Fruit fly (Drosophila melanogaster) whole organism, embryonic: Measurements from ENCODE around the gene foxo.
A peak's percentile ranks its signal among the peaks of the same experiment; 100 is the strongest.

Experiments
- Awh ChIP-seq: fragments of 200-800 bp; sonication (Bioruptor generic); IDR thresholded peaks from 2 replicates; pipeline ENCODE4, ENCODE4 v1.3.6; 2022; ENCODE audit warnings: missing biosample characterization, missing genetic modification characterization
- BEAF-32 ChIP-seq: fragments of 200-800 bp; sonication (Bioruptor generic); optimal IDR thresholded peaks from 3 replicates; lab custom pipeline; 2017; ENCODE audit warnings: missing biosample characterization, missing genetic modification characterization, mild to moderate bottlenecking, moderate library complexity, missing genetic modification reagents
- Bteb2 ChIP-seq: fragments of 200-800 bp; sonication (Bioruptor generic); optimal IDR thresholded peaks from 2 replicates; lab custom pipeline; 2016; ENCODE audit warnings: missing biosample characterization, missing genetic modification characterization
- CG11504 ChIP-seq: fragments of 200-800 bp; sonication (Bioruptor generic); optimal IDR thresholded peaks from 3 replicates; lab custom pipeline; 2019; ENCODE audit warnings: missing biosample characterization, mild to moderate bottlenecking, missing genetic modification characterization, moderate library complexity
- CG12071 ChIP-seq: fragments of 200-800 bp; sonication (Bioruptor generic); optimal IDR thresholded peaks from 3 replicates; lab custom pipeline; 2018; ENCODE audit warnings: missing biosample characterization, mild to moderate bottlenecking, missing genetic modification characterization
- CG12219 ChIP-seq: fragments of 200-800 bp; sonication (Bioruptor generic); optimal IDR thresholded peaks from 3 replicates; lab custom pipeline; 2018; ENCODE audit warnings: missing biosample characterization, mild to moderate bottlenecking, missing genetic modification characterization
- CG13287 ChIP-seq: fragments of 200-800 bp; sonication (Bioruptor generic); IDR thresholded peaks from 2 replicates; pipeline ENCODE4 v1.3.6; 2022; ENCODE audit warnings: missing biosample characterization, missing genetic modification characterization; ENCODE audit not compliant: partially characterized antibody
- CG13424 ChIP-seq: fragments of 200-800 bp; sonication (Bioruptor generic); optimal IDR thresholded peaks from 2 replicates; lab custom pipeline; 2019; ENCODE audit warnings: missing biosample characterization, mild to moderate bottlenecking, missing genetic modification characterization, moderate library complexity
- CG15514 ChIP-seq: fragments of 200-800 bp; sonication (Bioruptor generic); optimal IDR thresholded peaks from 3 replicates; lab custom pipeline; 2017; ENCODE audit warnings: missing biosample characterization, missing genetic modification characterization, mild to moderate bottlenecking, moderate library complexity, missing genetic modification reagents
- CG16815 ChIP-seq: fragments of 200-800 bp; sonication (Bioruptor generic); optimal IDR thresholded peaks from 3 replicates; lab custom pipeline; 2017; ENCODE audit warnings: missing biosample characterization, mild to moderate bottlenecking, missing genetic modification characterization
- CG17359 ChIP-seq: fragments of 200-800 bp; sonication (Bioruptor generic); optimal IDR thresholded peaks from 3 replicates; lab custom pipeline; 2018; ENCODE audit warnings: missing biosample characterization, mild to moderate bottlenecking, missing genetic modification characterization, moderate library complexity
- CG17361 ChIP-seq: fragments of 200-800 bp; sonication (Bioruptor generic); IDR thresholded peaks from 3 replicates; pipeline ENCODE4 v1.3.6; 2022; ENCODE audit warnings: missing biosample characterization, missing genetic modification characterization
- CG18764 ChIP-seq: fragments of 200-800 bp; sonication (Bioruptor generic); optimal IDR thresholded peaks from 3 replicates; lab custom pipeline; 2016; ENCODE audit warnings: missing biosample characterization, missing genetic modification characterization
- CG2120 ChIP-seq: fragments of 200-800 bp; sonication (Bioruptor generic); optimal IDR thresholded peaks from 3 replicates; lab custom pipeline; 2016; ENCODE audit warnings: missing biosample characterization, missing genetic modification characterization
- CG3065 ChIP-seq: fragments of 200-800 bp; sonication (Bioruptor generic); optimal IDR thresholded peaks from 2 replicates; lab custom pipeline; 2016; ENCODE audit warnings: missing biosample characterization, missing genetic modification characterization
- CG31365 ChIP-seq: fragments of 200-800 bp; sonication (Bioruptor generic); optimal IDR thresholded peaks from 2 replicates; lab custom pipeline; 2018; ENCODE audit warnings: missing biosample characterization, mild to moderate bottlenecking, missing genetic modification characterization
- CG34376 ChIP-seq: fragments of 200-800 bp; sonication (Bioruptor generic); optimal IDR thresholded peaks from 2 replicates; lab custom pipeline; 2018; ENCODE audit warnings: missing biosample characterization, mild to moderate bottlenecking, missing genetic modification characterization
- CG4282 ChIP-seq: fragments of 200-800 bp; sonication (Bioruptor generic); optimal IDR thresholded peaks from 2 replicates; lab custom pipeline; 2016; ENCODE audit warnings: missing biosample characterization, missing genetic modification characterization
- CG4617 ChIP-seq: fragments of 200-800 bp; sonication (Bioruptor generic); optimal IDR thresholded peaks from 3 replicates; lab custom pipeline; 2016; ENCODE audit warnings: missing biosample characterization, missing genetic modification characterization, borderline replicate concordance
- CG4707 ChIP-seq: fragments of 200-800 bp; sonication (Bioruptor generic); optimal IDR thresholded peaks from 2 replicates; lab custom pipeline; 2018; ENCODE audit warnings: missing biosample characterization, mild to moderate bottlenecking, missing genetic modification characterization, moderate library complexity
- CG8478 ChIP-seq: fragments of >200 bp; optimal IDR thresholded peaks from 2 replicates; lab custom pipeline; 2018
- Dll ChIP-seq: fragments of 200-800 bp; sonication (Bioruptor generic); IDR thresholded peaks from 4 replicates; pipeline ENCODE4 v1.3.6; 2022; ENCODE audit warnings: missing biosample characterization, missing genetic modification characterization; ENCODE audit not compliant: partially characterized antibody
- Doc3 ChIP-seq: fragments of 200-800 bp; sonication (Bioruptor generic); IDR thresholded peaks from 3 replicates; pipeline ENCODE4 v1.3.6; 2022; ENCODE audit warnings: missing biosample characterization, missing genetic modification characterization; ENCODE audit not compliant: partially characterized antibody
- Drgx ChIP-seq: fragments of 200-800 bp; sonication (Bioruptor generic); IDR thresholded peaks from 2 replicates; pipeline ENCODE4 v1.3.6; 2022; ENCODE audit warnings: missing biosample characterization, missing genetic modification characterization
- HmgD ChIP-seq: fragments of 200-800 bp; sonication (Bioruptor generic); optimal IDR thresholded peaks from 3 replicates; lab custom pipeline; 2016; ENCODE audit warnings: missing biosample characterization, missing genetic modification characterization
- Hr78 ChIP-seq, 2 experiments: fragments of 200-800 bp in 1 of 2; fragments of >200 bp in 1 of 2; sonication (Bioruptor generic) in 1 of 2; optimal IDR thresholded peaks; 2 replicates each; lab custom pipeline; 2017 to 2019; ENCODE audit warnings: missing biosample characterization in 2 of 2, missing genetic modification characterization in 2 of 2, mild to moderate bottlenecking in 1 of 2, moderate library complexity in 1 of 2
- Med ChIP-seq: fragments of 200-800 bp; sonication (Bioruptor generic); peaks from one replicate; lab custom pipeline; 2016; ENCODE audit warnings: missing biosample characterization, missing genetic modification characterization, mild to moderate bottlenecking, inconsistent platforms, moderate library complexity
- Mes4 ChIP-seq: fragments of 200-800 bp; sonication (Bioruptor generic); optimal IDR thresholded peaks from 2 replicates; lab custom pipeline; 2016; ENCODE audit warnings: missing biosample characterization, missing genetic modification characterization
- Ravus ChIP-seq: fragments of 200-800 bp; sonication (Bioruptor generic); IDR thresholded peaks from 2 replicates; pipeline ENCODE4 v1.3.6; 2022; ENCODE audit warnings: missing biosample characterization, missing genetic modification characterization
- Xrp1 ChIP-seq: fragments of 200-800 bp; sonication (Bioruptor generic); IDR thresholded peaks from 2 replicates; pipeline ENCODE4 v1.3.6; 2022; ENCODE audit warnings: missing biosample characterization, missing genetic modification characterization
- aop ChIP-seq: fragments of 200-800 bp; sonication (Bioruptor generic); IDR thresholded peaks from 2 replicates; pipeline ENCODE4 v1.3.6; 2022; ENCODE audit warnings: missing biosample characterization, missing genetic modification characterization
- bowl ChIP-seq: fragments of 200-800 bp; sonication (Bioruptor generic); IDR thresholded peaks from 2 replicates; pipeline ENCODE4 v1.3.6; 2022; ENCODE audit warnings: missing biosample characterization, missing genetic modification characterization
- bsh ChIP-seq, 2 experiments: fragments of 200-800 bp; sonication (Bioruptor generic); optimal IDR thresholded peaks; 2 replicates each; lab custom pipeline; 2017 to 2018; ENCODE audit warnings: mild to moderate bottlenecking in 2 of 2, missing biosample characterization in 2 of 2, missing genetic modification characterization in 2 of 2, moderate library complexity in 1 of 2
- chinmo ChIP-seq: fragments of 200-800 bp; sonication (Bioruptor generic); IDR thresholded peaks from 4 replicates; pipeline ENCODE4 v1.3.6; 2022; ENCODE audit warnings: missing biosample characterization, missing genetic modification characterization; ENCODE audit not compliant: partially characterized antibody
- dmrt11E ChIP-seq: fragments of 200-800 bp; sonication (Bioruptor generic); optimal IDR thresholded peaks from 3 replicates; lab custom pipeline; 2018; ENCODE audit warnings: missing biosample characterization, mild to moderate bottlenecking, missing genetic modification characterization, moderate library complexity
- dpn ChIP-seq, 2 experiments: fragments of 200-800 bp; sonication (Bioruptor generic); optimal IDR thresholded peaks; 3 replicates each; lab custom pipeline; 2016; ENCODE audit warnings: missing biosample characterization in 2 of 2, missing genetic modification characterization in 2 of 2
- ewg ChIP-seq: fragments of 200-800 bp; sonication (Bioruptor generic); optimal IDR thresholded peaks from 3 replicates; lab custom pipeline; 2017; ENCODE audit warnings: mild to moderate bottlenecking, missing biosample characterization, missing genetic modification reagents, missing genetic modification characterization
- kay ChIP-seq: fragments of 200-800 bp; sonication (Bioruptor generic); optimal IDR thresholded peaks from 2 replicates; lab custom pipeline; 2016; ENCODE audit warnings: missing biosample characterization, missing genetic modification characterization
- org-1 ChIP-seq: fragments of 200-800 bp; sonication (Bioruptor generic); optimal IDR thresholded peaks from 2 replicates; lab custom pipeline; 2017; ENCODE audit warnings: missing biosample characterization, missing genetic modification characterization
- ro ChIP-seq: fragments of 200-800 bp; sonication (Bioruptor generic); IDR thresholded peaks from 2 replicates; pipeline ENCODE4 v1.3.6; 2022; ENCODE audit warnings: missing biosample characterization, missing genetic modification characterization
- sens ChIP-seq: fragments of 200-800 bp; sonication (Bioruptor generic); peaks from one replicate; lab custom pipeline; 2016; ENCODE audit warnings: missing biosample characterization, missing genetic modification characterization
- seq ChIP-seq: fragments of 200-800 bp; sonication (Bioruptor generic); IDR thresholded peaks from 2 replicates; pipeline ENCODE4 v1.3.6; 2022; ENCODE audit warnings: missing biosample characterization, missing genetic modification characterization
- tna ChIP-seq: fragments of 200-800 bp; sonication (Bioruptor generic); IDR thresholded peaks from 2 replicates; pipeline ENCODE4 v1.3.6; 2022; ENCODE audit warnings: missing biosample characterization, missing genetic modification characterization; ENCODE audit not compliant: partially characterized antibody
- tx ChIP-seq: fragments of 200-800 bp; sonication (Bioruptor generic); optimal IDR thresholded peaks from 2 replicates; lab custom pipeline; 2016; ENCODE audit warnings: missing biosample characterization, missing genetic modification characterization

foxo gene

dm6 chr3R:14008854-14009253 lies 47.9 kb upstream of the foxo start (continued):
- TF ChIP-seq CG15514 (GFP tag; lab: Kevin White, UChicago) (no peak), ewg (GFP tag; lab: Kevin White, UChicago) (peak; percentile 8), tna (no peak), bowl (GFP tag; lab: Robert Waterston, UW) (no peak), CG4617 (no peak), kay (GFP tag; lab: Kevin White, UChicago) (no peak), seq (GFP tag; lab: Robert Waterston, UW) (no peak), CG18764 (peak; percentile 18), HmgD (GFP tag; lab: Kevin White, UChicago) (no peak), CG17361 (GFP tag; lab: Robert Waterston, UW) (0 out of 3 replicates have a peak, but pooled peaks have one; percentile 33), CG2120 (no peak), CG13424 (peak; percentile 13), CG16815 (no peak), Xrp1 (peak; percentile 65; the same call in 1 of the 2 replicates), org-1 (peak; percentile 7), dpn (GFP tag; optimal IDR thresholded peaks at IDR 0.05; lab: Kevin White, UChicago) (peak in 1 of 2 experiments; percentile 25), Bteb2 (GFP tag; lab: Kevin White, UChicago) (no peak), Awh (peak; percentile 59; the same call in 1 of the 2 replicates), CG8478 (no peak), bsh (GFP tag; optimal IDR thresholded peaks at IDR 0.05; lab: Kevin White, UChicago) (peak; percentile 23 to 65), CG13287 (GFP tag; lab: Robert Waterston, UW) (no peak), CG4707 (GFP tag; lab: Kevin White, UChicago) (no peak), aop (GFP tag; lab: Robert Waterston, UW) (no peak), dmrt11E (peak; percentile 41), Doc3 (no peak), Hr78 (GFP tag; optimal IDR thresholded peaks at IDR 0.05; lab: Kevin White, UChicago) (no peak), CG3065 (GFP tag; lab: Kevin White, UChicago) (no peak), tx (GFP tag; lab: Kevin White, UChicago) (no peak)

dm6 chr3R:14009643-14010042 lies 47.1 kb upstream of the foxo start:
- peak; percentile 32 for TF ChIP-seq Med (GFP tag; lab: Kevin White, UChicago)
- no peak for TF ChIP-seq CG4282 (GFP tag; lab: Kevin White, UChicago)
- 0 out of 4 replicates have a peak, but pooled peaks have one; percentile 48 for TF ChIP-seq Dll (GFP tag; lab: Robert Waterston, UW)
- TF ChIP-seq kay (GFP tag; lab: Kevin White, UChicago): no peak
- peak; percentile 2 for TF ChIP-seq CG17359
- TF ChIP-seq chinmo (GFP tag; lab: Robert Waterston, UW): no peak
- TF ChIP-seq Drgx: no peak
- no peak for TF ChIP-seq ro (GFP tag; lab: Robert Waterston, UW)
- no peak for TF ChIP-seq Ravus (GFP tag; lab: Robert Waterston, UW)
- no peak for TF ChIP-seq CG4707 (GFP tag; lab: Kevin White, UChicago)
- peak; percentile 16 for TF ChIP-seq CG11504 (tag; lab: Kevin White, UChicago)
- no peak for TF ChIP-seq Mes4 (GFP tag; lab: Kevin White, UChicago)
- TF ChIP-seq CG12071 (GFP tag; lab: Kevin White, UChicago): no peak
- TF ChIP-seq CG12219: peak; percentile 1
- TF ChIP-seq sens (GFP tag; lab: Kevin White, UChicago): peak; percentile 39
- TF ChIP-seq CG34376: no peak
- no peak for TF ChIP-seq CG31365
- peak; percentile 17 for TF ChIP-seq BEAF-32 (GFP tag; lab: Kevin White, UChicago)
- TF ChIP-seq, all 482 proteins: peak for 7
